Worm (Caenorhabditis elegans) whole organism, L1 larva: ENCODE results near the gene C27A7.6.

Source experiments
- C16A3.4 ChIP-seq: fragments of 150-350 bp; optimal IDR thresholded peaks from 2 replicates; lab custom pipeline; 2014; ENCODE audit warnings: missing biosample characterization, missing genetic modification characterization
- F16B12.6 ChIP-seq: fragments of 150-350 bp; optimal IDR thresholded peaks from 2 replicates; lab custom pipeline; 2014; ENCODE audit warnings: missing biosample characterization, missing genetic modification characterization
- Y116A8C.19 ChIP-seq: sonication (generic microtip); optimal IDR thresholded peaks from 2 replicates; lab custom pipeline; 2016; ENCODE audit warnings: missing compliant biosample characterization, missing genetic modification characterization, borderline replicate concordance
- alr-1 ChIP-seq: fragments of 200-800 bp; sonication (Bioruptor generic); optimal IDR thresholded peaks from 2 replicates; lab custom pipeline; 2018; ENCODE audit warnings: borderline replicate concordance, mild to moderate bottlenecking, missing genetic modification characterization, missing compliant biosample characterization
- ceh-88 ChIP-seq: fragments of 200-800 bp; sonication (Bioruptor generic); IDR thresholded peaks from 2 replicates; pipeline ENCODE4 v1.3.6; 2022; ENCODE audit warnings: missing genetic modification characterization, missing compliant biosample characterization
- dpl-1 ChIP-seq, 3 experiments: fragments of 150-350 bp in 2 of 3; sonication (generic microtip) in 1 of 3; optimal IDR thresholded peaks; 2 replicates each; lab custom pipeline; 2014 to 2017; ENCODE audit warnings: missing biosample characterization in 3 of 3, missing genetic modification characterization in 3 of 3, missing genetic modification reagents in 3 of 3
- egl-27 ChIP-seq, 2 experiments: fragments of 150-350 bp in 1 of 2; sonication (generic microtip); optimal IDR thresholded peaks; 3 replicates each; lab custom pipeline; 2017 to 2018; ENCODE audit warnings: missing biosample characterization in 2 of 2, missing genetic modification characterization in 2 of 2, missing genetic modification reagents in 2 of 2
- elt-2 ChIP-seq: sonication (generic microtip); optimal IDR thresholded peaks from 2 replicates; lab custom pipeline; 2016; ENCODE audit warnings: missing genetic modification characterization, mild to moderate bottlenecking, inconsistent platforms, missing compliant biosample characterization, missing genetic modification reagents
- elt-3 ChIP-seq, 6 experiments: fragments of 150-350 bp in 1 of 6; sonication (generic microtip); optimal IDR thresholded peaks; 2 replicates each; lab custom pipeline; 2017 to 2018; ENCODE audit warnings: missing biosample characterization in 6 of 6, missing genetic modification characterization in 6 of 6, inconsistent platforms in 1 of 6
- fkh-10 ChIP-seq: sonication (generic microtip); optimal IDR thresholded peaks from 2 replicates; lab custom pipeline; 2017; ENCODE audit warnings: missing biosample characterization, missing genetic modification reagents, missing genetic modification characterization
- fkh-8 ChIP-seq: sonication (generic microtip); optimal IDR thresholded peaks from 2 replicates; lab custom pipeline; 2016; ENCODE audit warnings: mild to moderate bottlenecking, missing genetic modification characterization, missing compliant biosample characterization
- grh-1 ChIP-seq: fragments of 200-800 bp; sonication (Bioruptor generic); IDR thresholded peaks from 2 replicates; pipeline ENCODE4 v1.3.6; 2022; ENCODE audit warnings: missing genetic modification reagents, missing genetic modification characterization, missing compliant biosample characterization
- lin-13 ChIP-seq: fragments of 150-350 bp; optimal IDR thresholded peaks from 2 replicates; lab custom pipeline; 2014; ENCODE audit warnings: missing biosample characterization, missing genetic modification reagents, missing genetic modification characterization
- lin-14 ChIP-seq: fragments of 200-800 bp; sonication (Bioruptor generic); optimal IDR thresholded peaks from 2 replicates; lab custom pipeline; 2018; ENCODE audit warnings: mild to moderate bottlenecking, missing genetic modification characterization, moderate library complexity, missing compliant biosample characterization
- lin-15B ChIP-seq: fragments of 150-350 bp; sonication (generic microtip); optimal IDR thresholded peaks from 3 replicates; lab custom pipeline; 2014; ENCODE audit warnings: missing biosample characterization, missing genetic modification characterization
- mab-9 ChIP-seq: fragments of 200-800 bp; sonication (Bioruptor generic); IDR thresholded peaks from 2 replicates; pipeline ENCODE4 v1.3.6; 2022; ENCODE audit warnings: missing genetic modification reagents, missing genetic modification characterization, missing compliant biosample characterization
- mef-2 ChIP-seq: fragments of 150-350 bp; optimal IDR thresholded peaks from 2 replicates; lab custom pipeline; 2014; ENCODE audit warnings: missing biosample characterization, missing genetic modification characterization
- nhr-20 ChIP-seq: sonication (generic microtip); optimal IDR thresholded peaks from 2 replicates; lab custom pipeline; 2016; ENCODE audit warnings: mild to moderate bottlenecking, missing genetic modification characterization, missing compliant biosample characterization
- nhr-237 ChIP-seq: fragments of 150-350 bp; optimal IDR thresholded peaks from 2 replicates; lab custom pipeline; 2014; ENCODE audit warnings: missing biosample characterization, missing genetic modification characterization
- nhr-28 ChIP-seq: fragments of 150-350 bp; optimal IDR thresholded peaks from 2 replicates; lab custom pipeline; 2014; ENCODE audit warnings: missing biosample characterization, missing genetic modification characterization
- nhr-47 ChIP-seq: sonication (generic microtip); optimal IDR thresholded peaks from 2 replicates; lab custom pipeline; 2016; ENCODE audit warnings: mild to moderate bottlenecking, missing genetic modification characterization, moderate library complexity, missing compliant biosample characterization
- nhr-76 ChIP-seq: sonication (generic microtip); optimal IDR thresholded peaks from 2 replicates; lab custom pipeline; 2017; ENCODE audit warnings: missing biosample characterization, missing genetic modification characterization
- nhr-85 ChIP-seq: sonication (generic microtip); peaks from one replicate; lab custom pipeline; 2016; ENCODE audit warnings: missing genetic modification characterization, inconsistent platforms, missing compliant biosample characterization
- pax-3 ChIP-seq: fragments of 200-800 bp; sonication (Bioruptor generic); optimal IDR thresholded peaks from 2 replicates; lab custom pipeline; 2018; ENCODE audit warnings: mild to moderate bottlenecking, missing genetic modification characterization, moderate library complexity, missing compliant biosample characterization
- rnt-1 ChIP-seq: sonication (generic microtip); optimal IDR thresholded peaks from 2 replicates; lab custom pipeline; 2016; ENCODE audit warnings: mild to moderate bottlenecking, missing genetic modification characterization, moderate library complexity, missing compliant biosample characterization
- skn-1 ChIP-seq: fragments of 150-350 bp; optimal IDR thresholded peaks from 2 replicates; lab custom pipeline; 2014; ENCODE audit warnings: missing biosample characterization, missing genetic modification characterization
- snu-23 ChIP-seq: sonication (generic microtip); optimal IDR thresholded peaks from 2 replicates; lab custom pipeline; 2016; ENCODE audit warnings: missing genetic modification characterization, missing compliant biosample characterization
- sox-4 ChIP-seq: sonication (generic microtip); optimal IDR thresholded peaks from 2 replicates; lab custom pipeline; 2016; ENCODE audit warnings: missing genetic modification characterization, missing compliant biosample characterization
- sup-37 ChIP-seq: fragments of 200-800 bp; sonication (Bioruptor generic); optimal IDR thresholded peaks from 2 replicates; lab custom pipeline; 2018; ENCODE audit warnings: mild to moderate bottlenecking, missing genetic modification characterization, missing compliant biosample characterization
- unc-130 ChIP-seq: fragments of 150-350 bp; optimal IDR thresholded peaks from 2 replicates; lab custom pipeline; 2017; ENCODE audit warnings: missing biosample characterization, missing genetic modification characterization, inconsistent platforms
- unc-30 ChIP-seq: sonication (generic microtip); optimal IDR thresholded peaks from 2 replicates; lab custom pipeline; 2017; ENCODE audit warnings: missing biosample characterization, missing genetic modification characterization
- xbp-1 ChIP-seq: sonication (generic microtip); optimal IDR thresholded peaks from 2 replicates; lab custom pipeline; 2016; ENCODE audit warnings: missing genetic modification characterization, missing compliant biosample characterization
- zag-1 ChIP-seq: fragments of 150-350 bp; optimal IDR thresholded peaks from 2 replicates; lab custom pipeline; 2014; ENCODE audit warnings: missing biosample characterization, missing genetic modification characterization
- ztf-11 ChIP-seq, 2 experiments: sonication (generic microtip); optimal IDR thresholded peaks; 2 replicates each; lab custom pipeline; 2016 to 2017; ENCODE audit warnings: missing genetic modification characterization in 2 of 2, missing biosample characterization in 1 of 2, missing compliant biosample characterization in 1 of 2

The C27A7.6 gene

ce11 chrV:12091759-12092158, 38.8 kb downstream of the C27A7.6 start, which contains the start of gene nhr-206 (continued):
- TF ChIP-seq mef-2 (tag; lab: Kevin White, UChicago) (no peak), unc-30 (tag; lab: Kevin White, UChicago) (no peak), F16B12.6 (tag; lab: Kevin White, UChicago) (no peak), dpl-1 (GFP tag; optimal IDR thresholded peaks at IDR 0.05; lab: Kevin White, UChicago) (no peak), Y116A8C.19 (tag; lab: Kevin White, UChicago) (no peak), lin-13 (GFP tag; lab: Kevin White, UChicago) (no peak)

DNA sequence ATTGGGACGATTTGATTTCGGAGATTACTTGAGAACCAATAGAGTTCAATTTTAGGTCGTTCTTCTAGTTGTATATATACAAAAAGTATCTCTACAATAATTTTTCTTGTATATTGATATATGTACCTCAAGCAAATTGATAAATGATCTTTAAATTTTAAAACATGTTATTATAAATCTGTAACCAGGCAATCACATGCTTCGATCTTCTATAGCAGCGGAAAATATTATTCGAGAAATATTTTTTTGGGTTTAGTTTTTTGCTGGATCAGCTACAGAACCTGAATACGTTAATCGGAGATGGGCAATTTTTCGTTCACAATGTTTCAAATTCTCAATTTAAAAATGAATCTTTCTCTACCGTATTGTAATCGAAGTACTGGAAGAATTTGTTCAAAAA, 41.8 kb downstream of the C27A7.6 start, which contains the start of gene R07B7.12:
R07B7.12 (plus strand) TSS at position 301 of the 400 bp plus-strand sequence.
- TF ChIP-seq xbp-1 (tag; lab: Kevin White, UChicago) (no peak), sup-37 (no peak), egl-27 (tag; optimal IDR thresholded peaks at IDR 0.05; lab: Kevin White, UChicago) (no peak), C16A3.4 (tag; lab: Kevin White, UChicago) (no peak), fkh-8 (tag; lab: Kevin White, UChicago) (no peak), nhr-47 (tag; lab: Kevin White, UChicago) (no peak)
- TF ChIP-seq, all 84 proteins: peak for 0

ce11 chrV:12086934-12087333, 43.7 kb downstream of the C27A7.6 start, which contains the start of gene gana-1:
Gene gana-1 (plus strand): TSS chrV:12087234.
- TF ChIP-seq alr-1, result no peak
- no peak for TF ChIP-seq lin-15B (tag; lab: Kevin White, UChicago)
- no peak for TF ChIP-seq sox-4
- no peak for TF ChIP-seq zag-1 (tag; lab: Kevin White, UChicago)
- no peak for TF ChIP-seq snu-23 (GFP tag; lab: Kevin White, UChicago)
- TF ChIP-seq fkh-8 (tag; lab: Kevin White, UChicago), result no peak
- TF ChIP-seq grh-1 (GFP tag; lab: Robert Waterston, UW), result no peak
- TF ChIP-seq unc-130, result no peak
- no peak for TF ChIP-seq ceh-88 (GFP tag; lab: Robert Waterston, UW)
- no peak for TF ChIP-seq nhr-237
- no peak for TF ChIP-seq ztf-11 (tag; optimal IDR thresholded peaks at IDR 0.05; lab: Kevin White, UChicago)
- no peak for TF ChIP-seq fkh-10 (GFP tag; lab: Kevin White, UChicago)
- TF ChIP-seq nhr-76, result no peak
- TF ChIP-seq nhr-20 (tag; lab: Kevin White, UChicago), result no peak

DNA sequence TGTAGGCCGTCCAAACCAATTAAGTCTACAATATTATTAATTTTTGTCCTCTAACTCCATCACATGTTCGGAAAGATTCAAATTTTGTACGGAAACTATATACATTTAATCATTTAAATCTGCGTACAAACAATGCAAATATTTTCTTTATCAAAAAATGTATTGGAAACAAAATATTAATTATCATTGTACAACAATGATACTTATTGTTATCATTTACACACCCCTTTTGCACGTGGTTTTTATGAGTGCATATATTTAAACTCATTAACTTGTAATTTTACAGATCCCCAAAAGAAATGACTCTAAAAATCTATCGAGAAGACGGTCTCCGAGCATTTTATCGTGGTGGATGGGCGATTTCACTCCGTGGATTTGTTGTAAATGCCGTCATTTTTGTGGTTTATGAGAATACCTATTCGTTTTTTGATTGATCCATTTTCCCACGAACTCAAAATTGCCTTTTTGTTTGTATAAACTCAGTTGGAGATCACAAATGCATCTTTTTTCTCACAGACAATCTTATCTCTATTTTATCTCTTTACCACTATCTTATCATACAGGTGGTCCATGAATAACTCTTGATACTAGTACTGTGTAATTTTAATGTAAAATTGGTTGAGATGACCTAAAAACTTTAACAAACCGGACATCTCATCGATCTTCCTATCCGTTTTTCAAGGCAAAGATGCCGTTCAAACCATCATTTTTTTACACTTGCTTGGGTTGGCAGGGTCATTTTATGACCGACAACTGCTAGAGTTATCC, 44.5 kb downstream of the C27A7.6 start:
- TF ChIP-seq pax-3 (tag; lab: Kevin White, UChicago) (no peak), nhr-28 (tag; lab: Kevin White, UChicago) (no peak), nhr-85 (tag; lab: Kevin White, UChicago) (peak; percentile 6), rnt-1 (tag; lab: Kevin White, UChicago) (no peak), unc-30 (tag; lab: Kevin White, UChicago) (no peak), elt-3 (tag; optimal IDR thresholded peaks at IDR 0.05; lab: Kevin White, UChicago) (peak; percentile 75 to 98 (median 94)), skn-1 (tag; lab: Kevin White, UChicago) (no peak), elt-2 (tag; lab: Kevin White, UChicago) (peak; percentile 63), lin-14 (peak; percentile 3), mab-9 (GFP tag; lab: Robert Waterston, UW) (no peak)
- TF ChIP-seq, all 84 proteins: peak for 4
